Worm (Caenorhabditis elegans) whole organism, mixed stage, embryonic: ENCODE results near the gene C31B8.1.
"Not testable (repeated sequence)": the region's sequence is repeated elsewhere in the genome, so short reads cannot be mapped to it uniquely, and the experiment has no call there.

Source experiments
- lin-13 ChIP-seq: fragments of 150-350 bp; optimal IDR thresholded peaks from 2 replicates; lab custom pipeline; 2014; ENCODE audit warnings: missing biosample characterization, missing genetic modification characterization
- lsy-2 ChIP-seq: fragments of 150-350 bp; optimal IDR thresholded peaks from 2 replicates; lab custom pipeline; 2014; ENCODE audit warnings: missing biosample characterization, missing genetic modification characterization
- mep-1 ChIP-seq: fragments of 150-350 bp; optimal IDR thresholded peaks from 2 replicates; lab custom pipeline; 2017; ENCODE audit warnings: missing biosample characterization, missing genetic modification reagents, missing genetic modification characterization, inconsistent platforms
- nhr-12 ChIP-seq: fragments of 150-350 bp; optimal IDR thresholded peaks from 2 replicates; lab custom pipeline; 2014; ENCODE audit warnings: missing biosample characterization, missing genetic modification characterization
- nhr-2 ChIP-seq: fragments of 150-350 bp; optimal IDR thresholded peaks from 2 replicates; lab custom pipeline; 2014; ENCODE audit warnings: missing biosample characterization, missing genetic modification characterization
- nhr-237 ChIP-seq: fragments of 150-350 bp; optimal IDR thresholded peaks from 2 replicates; lab custom pipeline; 2014; ENCODE audit warnings: missing biosample characterization, missing genetic modification characterization
- snpc-4 ChIP-seq: fragments of 150-350 bp; optimal IDR thresholded peaks from 2 replicates; lab custom pipeline; 2014; ENCODE audit warnings: missing biosample characterization, missing genetic modification characterization
- sptf-1 ChIP-seq: sonication (generic microtip); optimal IDR thresholded peaks from 2 replicates; lab custom pipeline; 2017; ENCODE audit warnings: mild to moderate bottlenecking, missing genetic modification characterization, moderate library complexity, missing compliant biosample characterization
- unc-120 ChIP-seq: sonication (generic microtip); optimal IDR thresholded peaks from 2 replicates; lab custom pipeline; 2017; ENCODE audit warnings: missing genetic modification characterization, missing compliant biosample characterization; ENCODE audit not compliant: poor library complexity, severe bottlenecking
- unc-62 ChIP-seq: fragments of 150-350 bp; optimal IDR thresholded peaks from 2 replicates; lab custom pipeline; 2014; ENCODE audit warnings: missing biosample characterization, missing genetic modification reagents, missing genetic modification characterization

DNA sequence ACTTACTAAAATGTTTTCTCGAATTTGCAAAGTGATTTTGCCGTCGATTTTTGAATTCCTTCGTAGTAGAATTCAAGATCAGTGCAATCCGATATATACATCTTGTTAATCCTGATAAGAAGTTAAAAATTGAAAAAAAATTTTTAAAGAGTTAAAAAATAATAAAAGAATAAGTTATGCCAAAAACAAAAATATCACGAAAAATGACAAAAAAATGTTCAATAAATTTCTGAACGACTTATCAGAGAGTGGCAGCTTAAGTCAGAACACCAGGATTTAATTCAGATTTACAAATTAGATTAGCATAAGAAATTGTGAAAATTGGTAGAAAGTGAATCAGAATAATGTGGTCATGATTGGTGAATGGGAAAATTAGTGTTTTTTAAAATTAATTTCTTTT lies 20.8 kb downstream of the C31B8.1 start, which contains the start of gene srw-122:
- not testable (repeated sequence) for TF ChIP-seq sptf-1 (tag; lab: Kevin White, UChicago); nhr-12 (tag; lab: Kevin White, UChicago); unc-120 (tag; lab: Kevin White, UChicago); lin-13; mep-1 (tag; lab: Kevin White, UChicago); unc-62 (GFP tag; lab: Kevin White, UChicago); lsy-2 (tag; lab: Kevin White, UChicago); nhr-237 (tag; lab: Kevin White, UChicago); nhr-2 (tag; lab: Kevin White, UChicago); snpc-4 (tag; lab: Kevin White, UChicago)
